Worm (Caenorhabditis elegans): ENCODE results near the gene F11A5.17.

DNA sequence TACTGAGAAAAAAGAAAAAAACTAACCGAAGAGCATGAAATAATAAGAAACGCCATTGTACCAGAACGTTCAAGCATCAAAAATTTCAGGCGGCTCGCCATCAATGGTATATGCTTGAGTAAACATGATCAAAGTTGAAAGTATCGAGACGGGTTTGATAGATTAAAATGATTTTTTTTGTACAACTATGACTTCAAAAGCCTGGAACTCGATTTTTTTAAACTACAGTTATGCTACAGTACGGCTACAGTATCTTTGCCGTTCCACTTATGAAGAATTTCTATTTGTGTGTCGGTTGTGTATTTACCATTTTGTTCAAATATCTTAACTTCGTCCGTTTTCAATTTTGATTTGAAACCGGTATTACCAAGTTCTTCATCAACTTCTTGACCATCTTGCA is 46.7 kb upstream of the F11A5.17 start, which contains the start of gene str-97:
- TF ChIP-seq C38D4.7 (GFP tag; optimal IDR thresholded peaks at IDR 0.05) (no peak), sox-4 (tag; optimal IDR thresholded peaks at IDR 0.05) (no peak), pha-4 (tag; optimal IDR thresholded peaks at IDR 0.05) (no peak)
